Worm (Caenorhabditis elegans) whole organism, L2 larva: Measurements from ENCODE around the gene srx-86.

Experiments used
- R02D3.7 ChIP-seq: fragments of 150-350 bp; optimal IDR thresholded peaks from 2 replicates; lab custom pipeline; 2014; ENCODE audit warnings: missing biosample characterization, missing genetic modification characterization
- aly-2 ChIP-seq: fragments of 150-350 bp; optimal IDR thresholded peaks from 2 replicates; lab custom pipeline; 2014; ENCODE audit warnings: missing biosample characterization, missing genetic modification characterization
- ama-1 ChIP-seq: fragments of 150-350 bp; optimal IDR thresholded peaks from 2 replicates; lab custom pipeline; 2018; ENCODE audit warnings: inconsistent platforms
- ceh-16 ChIP-seq: fragments of 150-350 bp; optimal IDR thresholded peaks from 2 replicates; lab custom pipeline; 2014; ENCODE audit warnings: missing biosample characterization, missing genetic modification characterization
- crh-2 ChIP-seq: sonication (generic microtip); optimal IDR thresholded peaks from 2 replicates; lab custom pipeline; 2017; ENCODE audit warnings: missing biosample characterization, missing genetic modification characterization
- elt-1 ChIP-seq: fragments of 150-350 bp; optimal IDR thresholded peaks from 2 replicates; lab custom pipeline; 2014; ENCODE audit warnings: missing biosample characterization, missing genetic modification characterization
- fos-1 ChIP-seq: fragments of 150-350 bp; optimal IDR thresholded peaks from 2 replicates; lab custom pipeline; 2014; ENCODE audit warnings: missing biosample characterization, missing genetic modification characterization
- lin-13 ChIP-seq: fragments of 150-350 bp; optimal IDR thresholded peaks from 2 replicates; lab custom pipeline; 2014; ENCODE audit warnings: missing biosample characterization, missing genetic modification reagents, missing genetic modification characterization
- lin-39 ChIP-seq: fragments of 150-350 bp; optimal IDR thresholded peaks from 2 replicates; lab custom pipeline; 2014; ENCODE audit warnings: missing biosample characterization, missing genetic modification reagents, missing genetic modification characterization
- lsy-2 ChIP-seq, 2 experiments: fragments of 150-350 bp in 1 of 2; sonication (generic microtip) in 1 of 2; optimal IDR thresholded peaks; 2 replicates each; lab custom pipeline; 2014 to 2017; ENCODE audit warnings: missing biosample characterization in 2 of 2, missing genetic modification characterization in 2 of 2
- nhr-12 ChIP-seq: fragments of 150-350 bp; optimal IDR thresholded peaks from 2 replicates; lab custom pipeline; 2014; ENCODE audit warnings: missing biosample characterization, missing genetic modification characterization
- skn-1 ChIP-seq: sonication (generic microtip); optimal IDR thresholded peaks from 2 replicates; lab custom pipeline; 2017; ENCODE audit warnings: missing biosample characterization, missing genetic modification characterization
- unc-62 ChIP-seq: fragments of 150-350 bp; optimal IDR thresholded peaks from 2 replicates; lab custom pipeline; 2014; ENCODE audit warnings: missing biosample characterization, missing genetic modification reagents, missing genetic modification characterization
- ztf-11 ChIP-seq: sonication (generic microtip); optimal IDR thresholded peaks from 2 replicates; lab custom pipeline; 2017; ENCODE audit warnings: missing biosample characterization, missing genetic modification characterization

DNA sequence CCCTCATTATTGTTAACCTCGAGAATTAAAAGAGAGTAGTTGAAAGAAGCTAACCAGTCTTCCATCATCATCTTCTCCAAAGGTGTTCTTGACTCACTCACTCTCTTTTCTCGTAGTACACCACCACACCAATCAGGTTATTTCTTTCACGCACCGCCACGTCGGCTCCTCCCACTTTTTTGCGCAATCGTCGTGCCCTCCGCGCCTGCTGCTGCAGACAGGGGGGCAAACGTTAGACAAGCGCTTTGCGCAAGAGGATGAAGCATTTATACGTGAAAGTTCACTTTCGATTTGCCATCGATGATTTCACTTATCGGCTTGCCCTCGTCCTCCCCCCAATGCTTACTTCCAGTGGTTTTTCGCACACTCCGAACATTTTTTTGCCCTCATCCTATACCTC, 37.4 kb upstream of the srx-86 start:
- TF ChIP-seq skn-1: no peak
- TF ChIP-seq R02D3.7 (tag; lab: Kevin White, UChicago): no peak
- no peak for TF ChIP-seq fos-1 (tag; lab: Kevin White, UChicago)
- no peak for TF ChIP-seq aly-2 (tag; lab: Kevin White, UChicago)
- no peak for TF ChIP-seq ama-1 (lab: Kevin White, UChicago)
- no peak for TF ChIP-seq lin-39 (tag; lab: Kevin White, UChicago)
- TF ChIP-seq ztf-11: no peak
- no peak for TF ChIP-seq crh-2
- no peak for TF ChIP-seq elt-1 (tag; lab: Kevin White, UChicago)
- no peak for TF ChIP-seq lin-13 (GFP tag; lab: Kevin White, UChicago)
- no peak for TF ChIP-seq lsy-2 (tag; optimal IDR thresholded peaks at IDR 0.05; lab: Kevin White, UChicago)
- no peak for TF ChIP-seq unc-62
- no peak for TF ChIP-seq ceh-16 (tag; lab: Kevin White, UChicago)
- TF ChIP-seq nhr-12 (tag; lab: Kevin White, UChicago): no peak
